Worm (Caenorhabditis elegans) whole organism, L1 larva: ENCODE measurements around the gene K08C7.7.

ENCODE experiments used
- C16A3.4 ChIP-seq: fragments of 150-350 bp; optimal IDR thresholded peaks from 2 replicates; lab custom pipeline; 2014; ENCODE audit warnings: missing biosample characterization, missing genetic modification characterization
- C34B4.2 ChIP-seq: sonication (generic microtip); optimal IDR thresholded peaks from 2 replicates; lab custom pipeline; 2017; ENCODE audit warnings: mild to moderate bottlenecking, missing genetic modification characterization, missing compliant biosample characterization
- F16B12.6 ChIP-seq: fragments of 150-350 bp; optimal IDR thresholded peaks from 2 replicates; lab custom pipeline; 2014; ENCODE audit warnings: missing biosample characterization, missing genetic modification characterization
- aha-1 ChIP-seq: fragments of 150-350 bp; optimal IDR thresholded peaks from 2 replicates; lab custom pipeline; 2014; ENCODE audit warnings: missing biosample characterization, missing genetic modification characterization
- aly-2 ChIP-seq: fragments of 150-350 bp; optimal IDR thresholded peaks from 2 replicates; lab custom pipeline; 2014; ENCODE audit warnings: missing biosample characterization, missing genetic modification characterization
- ama-1 ChIP-seq: fragments of 150-350 bp; optimal IDR thresholded peaks from 2 replicates; lab custom pipeline; 2014
- ceh-63 ChIP-seq: fragments of 200-800 bp; sonication (Bioruptor generic); optimal IDR thresholded peaks from 2 replicates; lab custom pipeline; 2018; ENCODE audit warnings: mild to moderate bottlenecking, missing genetic modification characterization, missing compliant biosample characterization
- ceh-8 ChIP-seq: fragments of 200-800 bp; sonication (Bioruptor generic); optimal IDR thresholded peaks from 2 replicates; lab custom pipeline; 2018; ENCODE audit warnings: mild to moderate bottlenecking, missing genetic modification characterization, moderate library complexity, missing compliant biosample characterization
- ceh-90 ChIP-seq: sonication (generic microtip); optimal IDR thresholded peaks from 2 replicates; lab custom pipeline; 2016; ENCODE audit warnings: missing genetic modification characterization, missing compliant biosample characterization
- elt-2 ChIP-seq: sonication (generic microtip); optimal IDR thresholded peaks from 2 replicates; lab custom pipeline; 2016; ENCODE audit warnings: missing genetic modification characterization, mild to moderate bottlenecking, inconsistent platforms, missing compliant biosample characterization, missing genetic modification reagents
- ets-5 ChIP-seq: fragments of 200-800 bp; sonication (Bioruptor generic); IDR thresholded peaks from 2 replicates; pipeline ENCODE4 v1.3.6; 2022; ENCODE audit warnings: missing genetic modification characterization, missing compliant biosample characterization
- fkh-10 ChIP-seq: sonication (generic microtip); optimal IDR thresholded peaks from 2 replicates; lab custom pipeline; 2017; ENCODE audit warnings: missing biosample characterization, missing genetic modification reagents, missing genetic modification characterization
- fkh-4 ChIP-seq: sonication (generic microtip); optimal IDR thresholded peaks from 2 replicates; lab custom pipeline; 2016; ENCODE audit warnings: missing compliant biosample characterization, missing genetic modification characterization, borderline replicate concordance
- fos-1 ChIP-seq: fragments of 150-350 bp; optimal IDR thresholded peaks from 2 replicates; lab custom pipeline; 2014; ENCODE audit warnings: missing biosample characterization, missing genetic modification characterization
- hlh-17 ChIP-seq: fragments of 200-800 bp; sonication (Bioruptor generic); optimal IDR thresholded peaks from 2 replicates; lab custom pipeline; 2018; ENCODE audit warnings: missing genetic modification characterization, mild to moderate bottlenecking, missing compliant biosample characterization, moderate library complexity, borderline replicate concordance
- irx-1 ChIP-seq: sonication (generic microtip); optimal IDR thresholded peaks from 2 replicates; lab custom pipeline; 2016; ENCODE audit warnings: missing genetic modification characterization, missing compliant biosample characterization
- isw-1 ChIP-seq: fragments of 200-800 bp; sonication (Bioruptor generic); IDR thresholded peaks from 2 replicates; pipeline ENCODE4 v1.3.6; 2022; ENCODE audit warnings: missing genetic modification characterization, missing compliant biosample characterization
- lin-13 ChIP-seq: fragments of 150-350 bp; optimal IDR thresholded peaks from 2 replicates; lab custom pipeline; 2014; ENCODE audit warnings: missing biosample characterization, missing genetic modification reagents, missing genetic modification characterization
- lin-15B ChIP-seq: fragments of 150-350 bp; sonication (generic microtip); optimal IDR thresholded peaks from 3 replicates; lab custom pipeline; 2014; ENCODE audit warnings: missing biosample characterization, missing genetic modification characterization
- mab-9 ChIP-seq: fragments of 200-800 bp; sonication (Bioruptor generic); IDR thresholded peaks from 2 replicates; pipeline ENCODE4 v1.3.6; 2022; ENCODE audit warnings: missing genetic modification reagents, missing genetic modification characterization, missing compliant biosample characterization
- mep-1 ChIP-seq: fragments of 150-350 bp; optimal IDR thresholded peaks from 2 replicates; lab custom pipeline; 2014; ENCODE audit warnings: missing biosample characterization, missing genetic modification characterization
- nhr-12 ChIP-seq: sonication (generic microtip); optimal IDR thresholded peaks from 2 replicates; lab custom pipeline; 2017; ENCODE audit warnings: missing biosample characterization, missing genetic modification characterization
- nhr-19 ChIP-seq: fragments of 200-800 bp; sonication (Bioruptor generic); conservative IDR thresholded peaks from 2 replicates; pipeline ENCODE4 v1.3.6; 2022; ENCODE audit warnings: missing genetic modification characterization, missing compliant biosample characterization
- nhr-237 ChIP-seq: fragments of 150-350 bp; optimal IDR thresholded peaks from 2 replicates; lab custom pipeline; 2014; ENCODE audit warnings: missing biosample characterization, missing genetic modification characterization
- nhr-28 ChIP-seq: fragments of 150-350 bp; optimal IDR thresholded peaks from 2 replicates; lab custom pipeline; 2014; ENCODE audit warnings: missing biosample characterization, missing genetic modification characterization
- nhr-47 ChIP-seq: sonication (generic microtip); optimal IDR thresholded peaks from 2 replicates; lab custom pipeline; 2016; ENCODE audit warnings: mild to moderate bottlenecking, missing genetic modification characterization, moderate library complexity, missing compliant biosample characterization
- nhr-84 ChIP-seq: sonication (generic microtip); optimal IDR thresholded peaks from 2 replicates; lab custom pipeline; 2017; ENCODE audit warnings: missing biosample characterization, missing genetic modification characterization
- pag-3 ChIP-seq: sonication (generic microtip); optimal IDR thresholded peaks from 2 replicates; lab custom pipeline; 2017; ENCODE audit warnings: missing genetic modification characterization, mild to moderate bottlenecking, missing compliant biosample characterization, antibody characterized with exemption, borderline replicate concordance; ENCODE audit not compliant: insufficient read depth
- rnt-1 ChIP-seq: sonication (generic microtip); optimal IDR thresholded peaks from 2 replicates; lab custom pipeline; 2016; ENCODE audit warnings: mild to moderate bottlenecking, missing genetic modification characterization, moderate library complexity, missing compliant biosample characterization
- skn-1 ChIP-seq: fragments of 150-350 bp; optimal IDR thresholded peaks from 2 replicates; lab custom pipeline; 2014; ENCODE audit warnings: missing biosample characterization, missing genetic modification characterization
- snpc-4 ChIP-seq: fragments of 150-350 bp; optimal IDR thresholded peaks from 2 replicates; lab custom pipeline; 2014; ENCODE audit warnings: missing biosample characterization, missing genetic modification characterization
- sox-4 ChIP-seq: sonication (generic microtip); optimal IDR thresholded peaks from 2 replicates; lab custom pipeline; 2016; ENCODE audit warnings: missing genetic modification characterization, missing compliant biosample characterization
- sptf-1 ChIP-seq: fragments of 150-350 bp; optimal IDR thresholded peaks from 2 replicates; lab custom pipeline; 2014; ENCODE audit warnings: missing biosample characterization, missing genetic modification characterization
- unc-30 ChIP-seq: sonication (generic microtip); optimal IDR thresholded peaks from 2 replicates; lab custom pipeline; 2017; ENCODE audit warnings: missing biosample characterization, missing genetic modification characterization
- unc-62 ChIP-seq: fragments of 150-350 bp; optimal IDR thresholded peaks from 2 replicates; lab custom pipeline; 2014; ENCODE audit warnings: missing biosample characterization, missing genetic modification reagents, missing genetic modification characterization
- zag-1 ChIP-seq: fragments of 150-350 bp; optimal IDR thresholded peaks from 2 replicates; lab custom pipeline; 2014; ENCODE audit warnings: missing biosample characterization, missing genetic modification characterization
- ztf-11 ChIP-seq, 2 experiments: sonication (generic microtip); optimal IDR thresholded peaks; 2 replicates each; lab custom pipeline; 2016 to 2017; ENCODE audit warnings: missing genetic modification characterization in 2 of 2, missing biosample characterization in 1 of 2, missing compliant biosample characterization in 1 of 2

K08C7.7 gene

DNA sequence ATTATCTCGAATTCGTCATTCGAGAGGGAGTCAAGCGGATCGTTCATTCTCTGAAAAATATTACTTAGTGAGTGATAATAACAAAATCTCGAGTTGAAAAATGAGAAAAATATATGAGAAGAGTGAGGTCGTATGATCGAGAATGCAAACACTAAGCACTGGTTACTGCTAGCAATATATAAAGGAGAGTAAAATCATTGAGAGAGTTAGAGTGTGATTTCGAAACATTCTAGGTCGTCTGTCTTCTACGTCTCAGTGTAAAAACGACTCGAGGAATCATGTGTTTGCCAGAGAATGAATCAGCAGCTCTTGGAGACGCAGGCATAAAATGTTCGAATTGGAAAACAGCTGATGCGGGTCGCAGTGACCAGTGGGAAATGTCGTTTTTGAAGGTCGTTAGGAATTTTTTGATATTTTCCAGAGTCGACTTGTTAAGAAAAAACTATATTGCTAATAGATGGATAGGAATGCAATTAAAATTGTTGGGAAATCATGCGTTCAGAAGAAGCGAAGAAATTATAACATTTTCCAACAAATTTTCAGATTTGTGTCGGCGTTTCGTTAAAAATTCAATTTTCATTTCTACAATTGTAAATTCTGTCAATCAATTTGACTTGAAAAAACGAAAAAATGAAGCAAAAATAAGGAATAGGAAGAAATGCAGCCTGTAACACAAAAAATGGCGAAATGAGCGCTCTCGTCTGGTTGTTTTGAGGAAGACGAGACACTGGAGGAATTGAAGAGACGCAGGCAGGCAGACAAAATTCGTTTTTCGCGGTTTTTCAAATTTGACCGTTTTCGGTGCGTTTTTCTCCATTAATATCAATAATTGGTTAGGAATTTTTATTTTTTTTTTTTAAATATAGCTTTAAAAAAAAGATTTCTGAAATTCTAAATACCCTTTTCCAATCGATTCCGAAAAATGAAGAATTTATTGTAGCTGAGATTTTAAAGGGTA lies 33.1 kb downstream of the K08C7.7 start, which contains the start of gene allo-1 (continued):
- TF ChIP-seq sptf-1 (tag; lab: Kevin White, UChicago) (no peak), rnt-1 (peak; percentile 80), ceh-63 (GFP tag; lab: Kevin White, UChicago) (no peak), isw-1 (GFP tag; lab: Robert Waterston, UW) (peak; percentile 7; the same call in 1 of the 2 replicates), fos-1 (tag; lab: Kevin White, UChicago) (peak; percentile 84)
- TF ChIP-seq, all 84 proteins: peak for 42

- no peak for TF ChIP-seq ceh-8
- no peak for TF ChIP-seq C16A3.4 (tag; lab: Kevin White, UChicago)
- TF ChIP-seq ceh-90 (tag; lab: Kevin White, UChicago): no peak
- TF ChIP-seq pag-3 (tag; lab: Kevin White, UChicago): no peak
- no peak for TF ChIP-seq mab-9 (GFP tag; lab: Robert Waterston, UW)
- no peak for TF ChIP-seq unc-62 (GFP tag; lab: Kevin White, UChicago)
- TF ChIP-seq mep-1 (tag; lab: Kevin White, UChicago): no peak
- TF ChIP-seq lin-15B: no peak
- TF ChIP-seq lin-13 (GFP tag; lab: Kevin White, UChicago): no peak
- no peak for TF ChIP-seq ztf-11 (tag; optimal IDR thresholded peaks at IDR 0.05; lab: Kevin White, UChicago)
- TF ChIP-seq nhr-47: no peak
- no peak for TF ChIP-seq nhr-237 (tag; lab: Kevin White, UChicago)
- no peak for TF ChIP-seq nhr-28
- no peak for TF ChIP-seq nhr-12
- no peak for TF ChIP-seq nhr-19 (GFP tag; lab: Robert Waterston, UW)
- TF ChIP-seq hlh-17 (GFP tag; lab: Kevin White, UChicago): no peak
- TF ChIP-seq fkh-4: no peak
- no peak for TF ChIP-seq ets-5 (GFP tag; lab: Robert Waterston, UW)
- TF ChIP-seq ama-1 (lab: Kevin White, UChicago): no peak
- TF ChIP-seq, all 84 proteins: peak for 0
These were observed 34.3 kb downstream of the K08C7.7 start for ce11 chrIV:10698486-10698885.

ce11 chrIV:10699000-10699399 lies 34.8 kb downstream of the K08C7.7 start:
- TF ChIP-seq fkh-10 (no peak), isw-1 (GFP tag; lab: Robert Waterston, UW) (no peak), pag-3 (tag; lab: Kevin White, UChicago) (no peak), elt-2 (tag; lab: Kevin White, UChicago) (no peak), skn-1 (tag; lab: Kevin White, UChicago) (no peak), ets-5 (GFP tag; lab: Robert Waterston, UW) (no peak), aha-1 (tag; lab: Kevin White, UChicago) (no peak), unc-30 (no peak), irx-1 (tag; lab: Kevin White, UChicago) (no peak), sox-4 (no peak), zag-1 (tag; lab: Kevin White, UChicago) (no peak), nhr-84 (tag; lab: Kevin White, UChicago) (no peak), ceh-90 (tag; lab: Kevin White, UChicago) (no peak)

- no peak for TF ChIP-seq ceh-8
- no peak for TF ChIP-seq snpc-4
- no peak for TF ChIP-seq unc-62 (GFP tag; lab: Kevin White, UChicago)
- TF ChIP-seq C34B4.2 (tag; lab: Kevin White, UChicago): no peak
- TF ChIP-seq aly-2 (tag; lab: Kevin White, UChicago): no peak
- no peak for TF ChIP-seq isw-1 (GFP tag; lab: Robert Waterston, UW)
- no peak for TF ChIP-seq lin-13 (GFP tag; lab: Kevin White, UChicago)
- TF ChIP-seq F16B12.6: no peak
- TF ChIP-seq sptf-1 (tag; lab: Kevin White, UChicago): no peak
- TF ChIP-seq mab-9 (GFP tag; lab: Robert Waterston, UW): no peak
- TF ChIP-seq pag-3 (tag; lab: Kevin White, UChicago): no peak
- TF ChIP-seq, all 84 proteins: peak for 0
These were observed 35.4 kb downstream of the K08C7.7 start, which contains the start of gene R102.11 for ce11 chrIV:10699660-10700059. TSS of gene R102.11 (minus strand) at chrIV:10699760.
